Worm (Caenorhabditis elegans): ENCODE results near the gene sra-14.

The sra-14 gene

ce11 chrII:12884972-12885371 is at the start of gene sra-14:
Gene sra-14, plus strand, starts transcription at chrII:12885272.
- TF ChIP-seq drap-1 (GFP tag; optimal IDR thresholded peaks at IDR 0.05) (no peak), sptf-1 (tag; optimal IDR thresholded peaks at IDR 0.05) (no peak), ztf-11 (tag; optimal IDR thresholded peaks at IDR 0.05) (no peak), flh-1 (GFP tag; optimal IDR thresholded peaks at IDR 0.05) (no peak), unc-120 (tag; optimal IDR thresholded peaks at IDR 0.05; ENCODE audit: poor library complexity, severe bottlenecking) (no peak), bed-3 (GFP tag; optimal IDR thresholded peaks at IDR 0.05) (no peak), zip-8 (tag; optimal IDR thresholded peaks at IDR 0.05) (no peak), elt-3 (tag; optimal IDR thresholded peaks at IDR 0.05) (no peak), lin-32 (GFP tag; optimal IDR thresholded peaks at IDR 0.05) (no peak), nhr-2 (tag; optimal IDR thresholded peaks at IDR 0.05) (no peak), ceh-83 (GFP tag; optimal IDR thresholded peaks at IDR 0.05) (no peak), lin-13 (tag; optimal IDR thresholded peaks at IDR 0.05) (no peak), mab-5 (tag; optimal IDR thresholded peaks at IDR 0.05) (no peak), unc-39 (tag; optimal IDR thresholded peaks at IDR 0.05) (no peak), ceh-39 (tag; optimal IDR thresholded peaks at IDR 0.05) (no peak), snpc-4 (tag; optimal IDR thresholded peaks at IDR 0.05) (no peak), mls-2 (tag; optimal IDR thresholded peaks at IDR 0.05) (no peak), ceh-43 (GFP tag; optimal IDR thresholded peaks at IDR 0.05) (no peak), elt-1 (tag; optimal IDR thresholded peaks at IDR 0.05; ENCODE audit: borderline replicate concordance, insufficient read depth) (no peak), sem-2 (GFP tag; optimal IDR thresholded peaks at IDR 0.05) (no peak)

ce11 chrII:12840057-12840456 is 45.0 kb upstream of the sra-14 start, which contains the start of gene lgc-35:
Gene lgc-35, minus strand, starts transcription at chrII:12840157.
- TF ChIP-seq zip-8 (tag; optimal IDR thresholded peaks at IDR 0.05) (peak; percentile 14), snpc-4 (tag; optimal IDR thresholded peaks at IDR 0.05) (no peak), hlh-1 (tag; optimal IDR thresholded peaks at IDR 0.05) (no peak)

ce11 chrII:12847736-12848135 is 37.3 kb upstream of the sra-14 start, which contains the start of gene pes-10:
Gene pes-10, minus strand, starts transcription at chrII:12847836.
- TF ChIP-seq sptf-1 (tag; optimal IDR thresholded peaks at IDR 0.05) (no peak), cnd-1 (tag; optimal IDR thresholded peaks at IDR 0.05) (no peak), ztf-11 (tag; optimal IDR thresholded peaks at IDR 0.05) (no peak), nhr-12 (tag; optimal IDR thresholded peaks at IDR 0.05) (no peak), ces-1 (GFP tag; optimal IDR thresholded peaks at IDR 0.05) (no peak), mab-5 (tag; optimal IDR thresholded peaks at IDR 0.05) (no peak), mep-1 (tag; optimal IDR thresholded peaks at IDR 0.05) (no peak), snpc-4 (tag; optimal IDR thresholded peaks at IDR 0.05) (no peak), blmp-1 (tag; optimal IDR thresholded peaks at IDR 0.05) (no peak), pha-4 (tag; optimal IDR thresholded peaks at IDR 0.05) (no peak), mls-2 (tag; optimal IDR thresholded peaks at IDR 0.05) (no peak), lsy-2 (tag; optimal IDR thresholded peaks at IDR 0.05) (no peak), flh-1 (GFP tag; optimal IDR thresholded peaks at IDR 0.05) (no peak), nhr-2 (tag; optimal IDR thresholded peaks at IDR 0.05) (no peak), drap-1 (GFP tag; optimal IDR thresholded peaks at IDR 0.05) (no peak)

DNA sequence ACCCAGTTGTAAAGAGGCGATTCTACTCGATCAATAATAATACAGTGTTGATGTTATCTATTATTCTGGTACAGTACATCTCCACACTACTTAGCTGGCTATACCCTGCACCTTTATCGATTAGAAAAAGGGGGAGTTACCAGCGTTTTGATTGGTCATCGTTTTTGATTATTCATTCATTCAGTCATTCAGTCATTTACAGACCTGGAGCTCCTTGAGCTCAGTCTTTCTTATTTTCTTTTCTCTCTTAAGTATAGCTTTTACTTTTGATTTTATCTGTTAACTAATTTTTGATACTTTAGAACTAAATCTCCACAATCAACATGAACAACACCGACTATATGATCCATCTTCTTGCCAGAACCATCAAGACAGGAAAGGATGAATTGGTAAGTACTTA is 34.9 kb upstream of the sra-14 start, which contains the start of gene Y46G5A.28:
TSS of gene Y46G5A.28 (plus strand) at position 301 of the 400 bp plus-strand sequence.
- TF ChIP-seq drap-1 (GFP tag; optimal IDR thresholded peaks at IDR 0.05), result no peak
- no peak for TF ChIP-seq mls-2 (tag; optimal IDR thresholded peaks at IDR 0.05)
- no peak for TF ChIP-seq elt-1 (tag; optimal IDR thresholded peaks at IDR 0.05; ENCODE audit: borderline replicate concordance, insufficient read depth)
- no peak for TF ChIP-seq unc-62 (GFP tag; optimal IDR thresholded peaks at IDR 0.05)
- no peak for TF ChIP-seq sptf-1 (tag; optimal IDR thresholded peaks at IDR 0.05)
- TF ChIP-seq ceh-39 (tag; optimal IDR thresholded peaks at IDR 0.05), result no peak

DNA sequence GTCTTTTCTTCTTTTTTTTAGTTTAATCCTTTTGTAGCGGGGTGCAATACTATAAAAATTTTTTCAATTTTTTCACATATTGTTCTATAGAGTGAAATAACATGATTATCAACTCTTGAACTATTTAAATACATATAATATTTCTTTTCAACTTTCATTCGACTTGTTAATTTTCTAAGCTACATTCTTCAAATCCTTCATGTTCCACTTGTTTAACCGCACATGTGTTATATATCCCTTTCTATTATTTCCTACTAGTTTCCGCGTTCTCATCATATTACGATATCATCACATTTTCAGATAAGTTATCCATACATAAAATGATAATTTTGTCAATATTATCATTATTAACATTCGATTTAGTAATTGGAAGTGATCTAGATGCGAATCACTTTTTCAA is 29.2 kb upstream of the sra-14 start, which contains the start of gene Y46G5A.29:
TSS of gene Y46G5A.29 (plus strand) at position 301 of the 400 bp plus-strand sequence.
- TF ChIP-seq ceh-43 (GFP tag; optimal IDR thresholded peaks at IDR 0.05) (no peak), lsy-2 (tag; optimal IDR thresholded peaks at IDR 0.05) (no peak)

- TF ChIP-seq lin-32 (GFP tag; optimal IDR thresholded peaks at IDR 0.05), result no peak
These were observed 19.5 kb upstream of the sra-14 start, which contains the start of gene snf-5 for ce11 chrII:12865604-12866003. Gene snf-5, minus strand, starts transcription at chrII:12865785.

All from whole organism, mixed stage, embryonic.